Fruit fly (Drosophila melanogaster) whole organism, pupa: ENCODE data around the gene CG32270.
A peak's percentile ranks its signal among the peaks of the same experiment; 100 is the strongest.

Source experiments
- CG12605 ChIP-seq: fragments of 200-800 bp; sonication (Bioruptor generic); IDR thresholded peaks from 2 replicates; pipeline ENCODE4 v1.3.6; 2022; ENCODE audit warnings: missing biosample characterization, missing genetic modification characterization
- CG15710 ChIP-seq: fragments of 200-800 bp; sonication (Bioruptor generic); optimal IDR thresholded peaks from 2 replicates; lab custom pipeline; 2018; ENCODE audit warnings: missing biosample characterization, mild to moderate bottlenecking, missing genetic modification characterization, moderate library complexity
- CG17806 ChIP-seq: fragments of 200-800 bp; sonication (Bioruptor generic); optimal IDR thresholded peaks from 2 replicates; lab custom pipeline; 2018; ENCODE audit warnings: missing biosample characterization, mild to moderate bottlenecking, missing genetic modification characterization, moderate library complexity
- CG32121 ChIP-seq: fragments of 200-800 bp; sonication (Bioruptor generic); IDR thresholded peaks from 2 replicates; pipeline ENCODE4 v1.3.6; 2022; ENCODE audit warnings: missing biosample characterization, missing genetic modification characterization
- CG9948 ChIP-seq: fragments of 200-800 bp; sonication (Bioruptor generic); optimal IDR thresholded peaks from 2 replicates; lab custom pipeline; 2018; ENCODE audit warnings: missing biosample characterization, mild to moderate bottlenecking, missing genetic modification characterization, moderate library complexity
- D1 ChIP-seq: fragments of 200-800 bp; sonication (Bioruptor generic); optimal IDR thresholded peaks from 2 replicates; lab custom pipeline; 2018; ENCODE audit warnings: missing biosample characterization, mild to moderate bottlenecking, missing genetic modification characterization, moderate library complexity
- EcR ChIP-seq: fragments of 200-800 bp; sonication (Bioruptor generic); optimal IDR thresholded peaks from 3 replicates; lab custom pipeline; 2019; ENCODE audit warnings: missing biosample characterization, missing genetic modification characterization, mild to moderate bottlenecking, moderate library complexity, missing genetic modification reagents
- fd96Ca ChIP-seq: fragments of 200-800 bp; sonication (Bioruptor generic); IDR thresholded peaks from 3 replicates; pipeline ENCODE4 v1.3.6; 2022; ENCODE audit warnings: missing biosample characterization, missing genetic modification characterization
- rn ChIP-seq: fragments of 200-800 bp; sonication (Bioruptor generic); IDR thresholded peaks from 2 replicates; pipeline ENCODE4 v1.3.6; 2022; ENCODE audit warnings: missing biosample characterization, missing genetic modification characterization

dm6 chr3L:3251659-3252490 is 43.1 kb upstream of the CG32270 start:
- TF ChIP-seq CG15710 (no peak), CG12605 (GFP tag; lab: Robert Waterston, UW) (0 out of 2 replicates have a peak, but pooled peaks have one; percentile 20), CG9948 (peak; percentile 0), CG17806 (tag; lab: Kevin White, UChicago) (no peak), fd96Ca (GFP tag; lab: Robert Waterston, UW) (no peak), rn (GFP tag; lab: Robert Waterston, UW) (no peak), EcR (GFP tag; lab: Kevin White, UChicago) (no peak), CG32121 (GFP tag; lab: Robert Waterston, UW) (0 out of 2 replicates have a peak, but pooled peaks have one; percentile 10), D1 (no peak)
